Worm (Caenorhabditis elegans): ENCODE data around the gene mpz-5.

The mpz-5 gene

DNA sequence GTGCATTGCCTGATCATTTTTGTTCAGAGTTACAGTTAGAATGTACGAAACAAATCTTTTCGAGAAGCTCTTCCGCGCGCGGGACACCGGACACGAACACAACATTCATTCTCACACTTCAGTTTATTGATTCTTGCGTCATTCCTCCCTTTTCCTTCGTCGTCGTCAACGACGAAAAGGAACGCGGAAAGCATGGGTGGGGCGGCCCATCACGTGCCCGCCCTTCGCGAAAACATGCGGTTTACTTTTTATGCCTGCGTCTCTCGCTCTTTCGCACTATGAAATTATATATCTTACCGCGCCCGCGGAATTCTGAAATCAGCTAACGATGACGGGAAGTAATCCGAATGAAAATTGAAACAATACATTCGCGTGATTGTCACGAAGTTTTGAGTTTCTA lies 7.0 kb upstream of the mpz-5 start (continued):
- TF ChIP-seq ama-1 (optimal IDR thresholded peaks at IDR 0.05), result no peak
- no peak for TF ChIP-seq eyg-1 (tag; optimal IDR thresholded peaks at IDR 0.05)
- no peak for TF ChIP-seq fax-1 (tag; optimal IDR thresholded peaks at IDR 0.05)
- TF ChIP-seq pax-1 (tag; optimal IDR thresholded peaks at IDR 0.05), result no peak
- no peak for TF ChIP-seq sox-2 (GFP tag; IDR thresholded peaks at IDR 0.05)

DNA sequence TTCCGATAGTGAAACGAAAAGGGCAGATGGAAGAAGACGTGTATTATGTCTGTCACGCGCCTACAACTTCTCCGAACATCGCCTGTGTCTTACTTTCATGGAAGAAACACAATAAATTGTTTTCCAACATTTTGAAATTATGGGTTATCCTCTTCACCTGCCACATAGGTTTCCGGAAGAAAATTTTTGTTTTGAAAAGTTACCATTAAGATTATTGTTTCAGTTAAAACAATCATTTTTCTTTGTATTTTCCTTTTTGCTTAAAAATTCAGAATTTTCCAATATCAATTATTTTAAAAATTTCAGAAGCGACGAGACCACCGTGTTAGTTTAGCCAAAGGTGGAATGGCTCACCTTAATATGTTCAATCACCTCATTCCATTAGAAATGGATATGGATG lies 979 bp upstream of the mpz-5 start, which contains the start of gene mask-1:
Gene mask-1 (plus strand): TSS at position 301 of the 400 bp plus-strand sequence.
- no peak for TF ChIP-seq elt-2 (tag; optimal IDR thresholded peaks at IDR 0.05)
- TF ChIP-seq nhr-232 (tag; optimal IDR thresholded peaks at IDR 0.05), result no peak
- TF ChIP-seq tbx-7 (tag; optimal IDR thresholded peaks at IDR 0.05), result no peak
- TF ChIP-seq ttx-3 (tag; optimal IDR thresholded peaks at IDR 0.05), result no peak
- TF ChIP-seq fkh-10 (GFP tag; optimal IDR thresholded peaks at IDR 0.05), result no peak
- TF ChIP-seq ceh-24 (tag; optimal IDR thresholded peaks at IDR 0.05), result no peak
- no peak for TF ChIP-seq unc-42 (tag; optimal IDR thresholded peaks at IDR 0.05)
- no peak for TF ChIP-seq ceh-48 (tag; optimal IDR thresholded peaks at IDR 0.05)
- TF ChIP-seq che-1 (tag; optimal IDR thresholded peaks at IDR 0.05), result no peak
- TF ChIP-seq ceh-30 (tag; optimal IDR thresholded peaks at IDR 0.05), result no peak
- no peak for TF ChIP-seq ahr-1 (tag; optimal IDR thresholded peaks at IDR 0.05)

DNA sequence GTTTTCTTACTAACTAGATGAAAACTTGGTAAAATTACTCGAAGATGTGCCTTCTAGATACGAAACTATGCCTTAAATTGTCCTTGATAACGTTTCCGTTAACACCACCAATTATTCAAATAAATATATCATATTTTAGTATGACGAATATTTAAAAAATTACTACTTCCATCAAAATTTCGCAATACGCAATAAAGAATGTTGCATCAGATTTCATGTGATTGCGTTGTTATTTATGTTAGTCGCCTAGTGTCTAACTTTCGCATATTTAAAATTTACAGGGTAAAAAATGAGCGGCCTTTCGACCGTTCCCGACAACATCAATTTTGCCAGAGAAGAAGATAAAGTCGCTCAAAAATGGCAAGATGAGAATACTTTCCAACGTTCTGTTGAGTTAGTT lies 5.3 kb downstream of the mpz-5 start, which contains the start of gene iars-1:
Gene iars-1 (plus strand): TSS at position 276 of the 400 bp plus-strand sequence.
- TF ChIP-seq fkh-10 (GFP tag; optimal IDR thresholded peaks at IDR 0.05) (no peak), odd-2 (tag; optimal IDR thresholded peaks at IDR 0.05) (no peak), pros-1 (tag; optimal IDR thresholded peaks at IDR 0.05) (no peak), ahr-1 (tag; optimal IDR thresholded peaks at IDR 0.05) (no peak), pha-4 (tag; optimal IDR thresholded peaks at IDR 0.05) (no peak), dmd-4 (tag; optimal IDR thresholded peaks at IDR 0.05; ENCODE audit: borderline replicate concordance) (no peak), pat-9 (tag; optimal IDR thresholded peaks at IDR 0.05) (no peak)

DNA sequence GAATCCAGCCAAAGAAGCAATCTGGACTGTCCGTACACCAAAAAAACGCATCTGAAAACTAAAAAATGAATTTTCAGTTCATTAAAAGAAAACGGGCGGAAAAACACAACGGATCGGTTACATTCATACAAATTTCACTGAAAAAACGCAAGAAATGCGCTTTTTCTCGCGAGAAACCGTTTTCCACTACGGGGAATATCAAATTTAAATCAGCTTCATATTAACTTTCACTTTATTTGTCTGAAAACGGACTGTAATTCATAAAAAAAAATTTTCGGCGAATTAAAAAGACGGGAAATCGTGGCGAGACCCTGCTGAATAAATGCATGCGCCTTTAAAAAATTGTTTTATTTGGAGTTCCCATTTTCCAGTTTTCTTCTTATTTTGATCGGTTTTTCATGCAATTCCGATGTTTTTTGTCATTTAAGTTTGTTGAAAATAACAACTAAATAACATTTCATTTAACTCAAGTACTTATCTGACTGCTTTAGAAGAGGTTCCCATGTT lies 5.8 kb downstream of the mpz-5 start, which contains the start of gene pges-2:
Gene pges-2 (minus strand): TSS at position 51 of the 507 bp plus-strand sequence.
- TF ChIP-seq ceh-31 (tag; optimal IDR thresholded peaks at IDR 0.05), result no peak
- no peak for TF ChIP-seq lin-11 (tag; optimal IDR thresholded peaks at IDR 0.05)
- TF ChIP-seq zip-5 (tag; optimal IDR thresholded peaks at IDR 0.05), result no peak
- TF ChIP-seq unc-42 (tag; optimal IDR thresholded peaks at IDR 0.05), result no peak
- TF ChIP-seq mec-3 (tag; optimal IDR thresholded peaks at IDR 0.05; ENCODE audit: borderline replicate concordance), result no peak
- no peak for TF ChIP-seq unc-3 (GFP tag; conservative IDR thresholded peaks at IDR 0.05)
- TF ChIP-seq unc-3 (tag; optimal IDR thresholded peaks at IDR 0.05), result no peak

DNA sequence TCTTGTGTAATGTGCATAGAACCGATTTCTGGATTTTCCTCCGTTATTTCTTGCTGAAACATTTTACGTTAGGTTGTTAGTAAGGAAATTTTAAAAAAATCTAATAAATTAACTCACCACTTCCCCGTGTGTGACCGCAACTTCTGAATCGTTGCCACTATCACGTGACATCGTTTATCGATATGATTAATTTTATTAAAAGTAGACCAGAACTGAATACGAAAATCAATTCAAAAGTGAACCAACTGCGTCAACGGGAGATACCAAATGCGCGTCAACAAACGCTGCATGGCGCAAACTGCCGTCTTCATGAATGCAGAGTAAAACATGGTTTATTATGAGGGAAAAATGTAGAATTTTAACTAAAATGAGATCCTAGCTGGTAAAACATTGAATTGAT lies 7.6 kb downstream of the mpz-5 start, which contains the start of gene sir-2.1:
Gene sir-2.1 (minus strand): TSS at position 212 of the 400 bp plus-strand sequence.
- TF ChIP-seq ref-2 (tag; optimal IDR thresholded peaks at IDR 0.05) (no peak), dmd-4 (tag; optimal IDR thresholded peaks at IDR 0.05; ENCODE audit: borderline replicate concordance) (no peak), pqm-1 (tag; optimal IDR thresholded peaks at IDR 0.05) (no peak), unc-42 (tag; optimal IDR thresholded peaks at IDR 0.05) (peak; percentile 0), fax-1 (tag; optimal IDR thresholded peaks at IDR 0.05) (no peak), hlh-30 (tag; optimal IDR thresholded peaks at IDR 0.05; ENCODE audit: insufficient read depth) (peak; percentile 38), sox-2 (GFP tag; IDR thresholded peaks at IDR 0.05) (no peak), C08G9.2 (tag; optimal IDR thresholded peaks at IDR 0.05) (no peak)

DNA sequence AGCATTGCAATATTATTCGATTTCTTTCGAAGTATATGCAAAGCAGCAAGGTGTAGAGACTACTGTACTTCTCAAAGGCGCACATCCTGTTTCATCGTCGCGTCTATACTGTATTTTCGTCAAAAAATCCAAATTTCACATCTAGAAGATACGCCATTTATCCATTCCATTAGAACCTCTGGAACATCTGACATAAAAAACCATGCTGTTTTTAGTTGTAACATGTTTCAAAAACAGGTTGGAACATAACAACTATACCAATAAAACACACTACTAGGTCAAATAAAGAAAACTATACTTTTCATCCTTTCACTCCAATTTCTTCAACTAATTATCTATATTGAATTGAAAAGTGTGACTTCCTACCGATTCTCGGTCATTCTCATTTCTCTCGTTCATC lies 13.3 kb downstream of the mpz-5 start, which contains the start of gene ugt-59:
Gene ugt-59 (plus strand): TSS at position 301 of the 400 bp plus-strand sequence.
- TF ChIP-seq sdc-2 (tag; optimal IDR thresholded peaks at IDR 0.05) (no peak), tbx-2 (tag; optimal IDR thresholded peaks at IDR 0.05) (no peak), ztf-16 (tag; optimal IDR thresholded peaks at IDR 0.05) (no peak), hlh-6 (tag; optimal IDR thresholded peaks at IDR 0.05) (no peak), fkh-10 (GFP tag; optimal IDR thresholded peaks at IDR 0.05) (no peak), hlh-8 (tag; optimal IDR thresholded peaks at IDR 0.05) (no peak), ceh-22 (tag; optimal IDR thresholded peaks at IDR 0.05) (no peak), ceh-18 (tag; optimal IDR thresholded peaks at IDR 0.05) (no peak)
